Worm (Caenorhabditis elegans): ENCODE data around the gene ZK1010.8.

DNA sequence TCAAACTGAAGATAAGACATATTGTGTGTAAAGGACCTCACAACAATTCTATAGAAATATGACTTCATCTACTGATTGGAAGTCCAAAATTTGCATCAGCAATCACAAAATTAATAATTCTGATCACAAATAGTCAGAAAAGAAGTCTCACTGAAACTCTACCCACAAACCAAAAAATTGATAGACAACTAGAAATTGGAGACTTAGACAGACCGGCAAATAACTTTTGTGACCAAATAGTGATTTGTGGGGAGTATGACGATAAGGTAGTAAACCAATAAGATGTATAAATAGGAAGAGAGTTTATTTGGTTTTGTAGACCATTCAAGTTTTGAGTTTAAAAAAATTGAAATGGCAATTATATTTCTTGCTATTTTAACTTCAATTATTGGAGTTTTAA lies 23.8 kb upstream of the ZK1010.8 start, which contains the start of gene cyp-13A12:
- no peak for TF ChIP-seq dpl-1 (GFP tag; optimal IDR thresholded peaks at IDR 0.05)
- no peak for TF ChIP-seq C17E4.6 (GFP tag; IDR thresholded peaks at IDR 0.05)
- no peak for TF ChIP-seq fkh-3 (tag; optimal IDR thresholded peaks at IDR 0.05)
